Fruit fly (Drosophila melanogaster): ENCODE results near the gene tomboy20.

The tomboy20 gene

DNA sequence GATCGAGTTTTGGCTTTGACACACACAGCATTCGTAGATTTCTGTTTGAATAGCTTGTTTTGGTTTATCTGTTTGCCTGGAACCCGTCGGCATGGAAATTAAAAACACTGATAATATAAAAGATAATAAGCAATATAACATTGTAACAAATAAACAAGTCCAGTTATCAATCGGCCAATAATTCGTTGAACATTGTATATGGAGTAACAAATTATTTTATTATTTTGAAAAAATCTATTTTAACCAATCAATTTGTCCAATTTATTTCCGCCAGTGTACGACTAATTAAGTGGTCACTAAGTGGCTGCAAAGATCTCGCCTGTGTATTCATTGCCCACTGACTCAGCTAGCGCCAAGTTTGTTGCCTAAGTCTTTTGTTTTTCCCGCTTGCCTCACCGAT is 46.9 kb downstream of the tomboy20 start (continued):
- TF ChIP-seq Atf3 (GFP tag; optimal IDR thresholded peaks at IDR 0.05) (no peak), Fer3 (tag; optimal IDR thresholded peaks at IDR 0.05) (peak; percentile 72), Bdp1 (GFP tag; optimal IDR thresholded peaks at IDR 0.05) (no peak), CG11085 (GFP tag; IDR thresholded peaks at IDR 0.05) (0 out of 2 replicates have a peak, but pooled peaks have one; percentile 29), CG31365 (tag; optimal IDR thresholded peaks at IDR 0.05) (no peak), ase (GFP tag; IDR thresholded peaks at IDR 0.05) (0 out of 3 replicates have a peak, but pooled peaks have one; percentile 28), Lim3 (GFP tag; IDR thresholded peaks at IDR 0.05) (no peak), CG9215 (GFP tag; IDR thresholded peaks at IDR 0.05) (peak; percentile 55), Usf (GFP tag; optimal IDR thresholded peaks at IDR 0.05) (no peak), CG1647 (GFP tag; optimal IDR thresholded peaks at IDR 0.05) (peak; percentile 3), CG3847 (GFP tag; IDR thresholded peaks at IDR 0.05) (peak; percentile 66), CG17328 (GFP tag; IDR thresholded peaks at IDR 0.05) (0 out of 2 replicates have a peak, but pooled peaks have one; percentile 15), ttk (GFP tag; IDR thresholded peaks at IDR 0.05) (0 out of 2 replicates have a peak, but pooled peaks have one; percentile 13), fd3F (GFP tag; optimal IDR thresholded peaks at IDR 0.05) (peak; percentile 4), CG8290 (GFP tag; optimal IDR thresholded peaks at IDR 0.05) (no peak), CG8290 (tag; optimal IDR thresholded peaks at IDR 0.05) (peak in 1 of 2 experiments; percentile 43), pan (optimal IDR thresholded peaks at IDR 0.05) (no peak), pan (GFP tag; optimal IDR thresholded peaks at IDR 0.05 in 1 of 2, IDR thresholded peaks at IDR 0.05 in 1 of 2) (peak in 1 of 2 experiments; percentile 56), CG3407 (GFP tag; optimal IDR thresholded peaks at IDR 0.05) (no peak), CG11695 (GFP tag; IDR thresholded peaks at IDR 0.05) (peak; percentile 62; the same call in 1 of the 3 replicates), dan (GFP tag; IDR thresholded peaks at IDR 0.05) (no peak), row (GFP tag; IDR thresholded peaks at IDR 0.05) (peak; percentile 66), slou (GFP tag; optimal IDR thresholded peaks at IDR 0.05) (no peak), btn (GFP tag; optimal IDR thresholded peaks at IDR 0.05) (no peak), CG33557 (GFP tag; optimal IDR thresholded peaks at IDR 0.05) (no peak), Xbp1 (GFP tag; optimal IDR thresholded peaks at IDR 0.05) (peak; percentile 22), otp (GFP tag; IDR thresholded peaks at IDR 0.05) (peak; percentile 43; the same call in 1 of the 3 replicates), Med (GFP tag) (peak; percentile 82), vvl (GFP tag; IDR thresholded peaks at IDR 0.05) (peak; percentile 78), bcd (GFP tag; optimal IDR thresholded peaks at IDR 0.05) (peak; percentile 52), CG15073 (GFP tag; optimal IDR thresholded peaks at IDR 0.05) (no peak), Doc3 (GFP tag; IDR thresholded peaks at IDR 0.05; ENCODE audit: partially characterized antibody) (no peak), CG9437 (GFP tag; optimal IDR thresholded peaks at IDR 0.05) (no peak), prd (optimal IDR thresholded peaks at IDR 0.05) (no peak), prd (GFP tag; IDR thresholded peaks at IDR 0.05) (peak; percentile 67; the same call in 2 of the 3 replicates), bsh (GFP tag; optimal IDR thresholded peaks at IDR 0.05) (peak in 1 of 2 experiments; percentile 45), CG6854 (GFP tag; optimal IDR thresholded peaks at IDR 0.05) (peak; percentile 38), Lhr (GFP tag; optimal IDR thresholded peaks at IDR 0.05) (no peak), CG18599 (GFP tag; optimal IDR thresholded peaks at IDR 0.05) (peak; percentile 58), CG2199 (GFP tag; IDR thresholded peaks at IDR 0.05) (no peak), CG10979 (tag; optimal IDR thresholded peaks at IDR 0.05) (peak; percentile 33), TFAM (GFP tag; optimal IDR thresholded peaks at IDR 0.05) (no peak), CrebB (tag; optimal IDR thresholded peaks at IDR 0.05) (peak; percentile 22), CG30403 (GFP tag; optimal IDR thresholded peaks at IDR 0.05) (peak; percentile 44), ranshi (GFP tag; IDR thresholded peaks at IDR 0.05) (peak; percentile 59), CG4424 (GFP tag; optimal IDR thresholded peaks at IDR 0.05) (peak; percentile 24), Taf1 (GFP tag; IDR thresholded peaks at IDR 0.05) (peak; percentile 53), Aef1 (GFP tag; IDR thresholded peaks at IDR 0.05) (peak; percentile 21; the same call in 1 of the 3 replicates), cwo (GFP tag; optimal IDR thresholded peaks at IDR 0.05) (peak; percentile 55), Chrac-16 (GFP tag; optimal IDR thresholded peaks at IDR 0.05) (peak; percentile 18), CG6683 (GFP tag; optimal IDR thresholded peaks at IDR 0.05) (no peak), CG17385 (GFP tag; optimal IDR thresholded peaks at IDR 0.05) (peak; percentile 34)

Data from whole organism, embryonic.